Worm (Caenorhabditis elegans) whole organism, L4/young adult: ENCODE results near the gene Y40B10A.11.

Experiments
- W03F9.2 ChIP-seq: fragments of 150-350 bp; optimal IDR thresholded peaks from 2 replicates; lab custom pipeline; 2014; ENCODE audit warnings: missing biosample characterization, missing genetic modification characterization
- dao-5 ChIP-seq: sonication (generic microtip); optimal IDR thresholded peaks from 2 replicates; lab custom pipeline; 2016; ENCODE audit warnings: missing genotype, missing genetic modification characterization, moderate library complexity, missing compliant biosample characterization
- him-1 ChIP-seq: sonication (generic microtip); optimal IDR thresholded peaks from 2 replicates; lab custom pipeline; 2016; ENCODE audit warnings: missing genotype, missing genetic modification reagents, missing genetic modification characterization, missing compliant biosample characterization

DNA sequence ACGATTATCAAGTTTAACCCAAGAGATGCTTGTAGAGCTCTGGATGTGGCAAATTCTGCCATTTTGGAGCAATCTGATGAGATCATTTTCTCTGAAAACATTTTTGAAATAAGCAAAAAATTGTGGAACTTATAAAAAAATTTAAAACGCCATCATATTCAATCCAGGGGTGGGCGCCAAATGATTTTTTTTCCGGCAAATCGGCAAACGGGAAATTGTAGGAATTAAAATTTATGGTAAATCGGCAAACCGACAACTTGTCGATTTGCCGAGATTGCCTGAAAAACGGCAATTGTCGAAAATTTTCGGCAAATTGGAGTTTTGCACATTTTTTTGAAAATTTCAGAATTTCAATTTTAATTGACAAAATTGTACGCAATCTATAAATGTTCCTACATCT lies 15.9 kb downstream of the Y40B10A.11 start, which contains the start of gene srab-23:
- no peak for TF ChIP-seq W03F9.2
- TF ChIP-seq him-1 (tag; lab: Kevin White, UChicago): no peak
- TF ChIP-seq dao-5 (tag; lab: Kevin White, UChicago): no peak
